Fruit fly (Drosophila melanogaster) whole organism, adult: ENCODE measurements around the gene hdm.

ENCODE experiments used
- Hr96 ChIP-seq: fragments of 200-800 bp; sonication (Bioruptor generic); optimal IDR thresholded peaks from 2 replicates; lab custom pipeline; 2016; ENCODE audit warnings: missing biosample characterization, missing genetic modification characterization
- bab1 ChIP-seq: fragments of 200-800 bp; sonication (Bioruptor generic); optimal IDR thresholded peaks from 3 replicates; lab custom pipeline; 2019; ENCODE audit warnings: missing biosample characterization, mild to moderate bottlenecking, missing genetic modification characterization, moderate library complexity
- kay ChIP-seq: fragments of 200-800 bp; sonication (Bioruptor generic); peaks from one replicate; lab custom pipeline; 2016; ENCODE audit warnings: missing biosample characterization, missing genetic modification characterization, borderline replicate concordance
- tj ChIP-seq: fragments of 200-800 bp; sonication (Bioruptor generic); optimal IDR thresholded peaks from 3 replicates; lab custom pipeline; 2017; ENCODE audit warnings: missing biosample characterization, mild to moderate bottlenecking, missing genetic modification characterization, moderate library complexity

- TF ChIP-seq tj (GFP tag; lab: Kevin White, UChicago) = no peak
- TF ChIP-seq bab1 = no peak
- TF ChIP-seq Hr96 (GFP tag; lab: Kevin White, UChicago) = no peak
- TF ChIP-seq kay (GFP tag; lab: Kevin White, UChicago) = no peak
Measured at dm6 chrX:7967052-7967847, 47.3 kb upstream of the hdm start.
